Worm (Caenorhabditis elegans): ENCODE results near the gene fbxa-155.

ce11 chrIII:10033881-10034280, 23.9 kb upstream of the fbxa-155 start, which contains the start of gene M04D8.8:
- TF ChIP-seq klf-2 (GFP tag; conservative IDR thresholded peaks at IDR 0.05) (no peak), flt-1 (GFP tag; IDR thresholded peaks at IDR 0.05) (no peak), med-1 (GFP tag; optimal IDR thresholded peaks at IDR 0.05; ENCODE audit: insufficient read depth) (no peak)

Measured in whole organism, midembryonic.